Worm (Caenorhabditis elegans) whole organism, early embryonic: ENCODE measurements around the gene fbxb-20.

ENCODE experiments used
- B0310.2 ChIP-seq: sonication (generic microtip); optimal IDR thresholded peaks from 2 replicates; lab custom pipeline; 2016; ENCODE audit warnings: mild to moderate bottlenecking, missing genetic modification characterization, missing compliant biosample characterization
- aly-1 ChIP-seq: sonication (generic microtip); optimal IDR thresholded peaks from 2 replicates; lab custom pipeline; 2016; ENCODE audit warnings: missing genetic modification characterization, missing compliant biosample characterization
- ama-1 ChIP-seq: fragments of 150-350 bp; optimal IDR thresholded peaks from 2 replicates; lab custom pipeline; 2014
- ceh-13 ChIP-seq: fragments of 200-800 bp; sonication (Bioruptor generic); optimal IDR thresholded peaks from 2 replicates; lab custom pipeline; 2018; ENCODE audit warnings: mild to moderate bottlenecking, missing genetic modification characterization, missing compliant biosample characterization
- ceh-36 ChIP-seq: sonication (generic microtip); optimal IDR thresholded peaks from 2 replicates; lab custom pipeline; 2016; ENCODE audit warnings: missing genetic modification characterization, inconsistent platforms, missing compliant biosample characterization
- ets-7 ChIP-seq: sonication (generic microtip); optimal IDR thresholded peaks from 2 replicates; lab custom pipeline; 2016; ENCODE audit warnings: missing genotype, missing genetic modification characterization, missing compliant biosample characterization
- flt-1 ChIP-seq: fragments of 200-800 bp; sonication (Bioruptor generic); IDR thresholded peaks from 2 replicates; pipeline ENCODE4 v1.3.6; 2022; ENCODE audit warnings: missing genetic modification characterization, missing compliant biosample characterization
- hmbx-1 ChIP-seq: sonication (generic microtip); optimal IDR thresholded peaks from 2 replicates; lab custom pipeline; 2016; ENCODE audit warnings: mild to moderate bottlenecking, missing genetic modification characterization, missing compliant biosample characterization
- sea-1 ChIP-seq: fragments of 200-800 bp; sonication (Bioruptor generic); conservative IDR thresholded peaks from 2 replicates; pipeline ENCODE4 v1.3.6; 2022; ENCODE audit warnings: missing genetic modification characterization, missing compliant biosample characterization
- tbx-11 ChIP-seq: fragments of 200-800 bp; sonication (Bioruptor generic); IDR thresholded peaks from 2 replicates; pipeline ENCODE4 v1.3.6; 2022; ENCODE audit warnings: missing genetic modification characterization, missing compliant biosample characterization
- tbx-37 ChIP-seq: fragments of 200-800 bp; sonication (Bioruptor generic); conservative IDR thresholded peaks from 2 replicates; pipeline ENCODE4 v1.3.6; 2022; ENCODE audit warnings: missing genetic modification reagents, missing genetic modification characterization, missing compliant biosample characterization
- tra-4 ChIP-seq: sonication (generic microtip); optimal IDR thresholded peaks from 2 replicates; lab custom pipeline; 2017; ENCODE audit warnings: missing genetic modification characterization, missing compliant biosample characterization

DNA sequence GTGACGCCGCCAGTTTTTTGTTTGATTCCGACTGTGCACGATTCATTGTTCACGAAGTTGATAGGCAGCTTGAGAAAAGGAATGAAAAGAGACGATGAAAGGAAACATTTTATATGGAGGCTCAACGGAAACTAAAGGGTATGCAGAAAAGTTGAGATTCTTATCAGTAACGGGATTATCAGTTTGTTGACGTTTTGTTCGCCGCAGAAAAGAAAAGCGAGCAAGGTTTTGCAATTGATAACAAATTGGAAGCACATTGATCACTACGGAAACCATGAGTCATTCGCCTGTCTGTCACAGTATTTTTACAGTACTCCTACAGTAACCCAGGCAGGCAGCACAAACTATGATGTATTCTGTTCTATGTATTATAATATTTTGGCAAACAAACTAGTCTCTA is 14.4 kb downstream of the fbxb-20 start:
- TF ChIP-seq ceh-36 (no peak), ets-7 (tag; lab: Kevin White, UChicago) (no peak), ama-1 (lab: Kevin White, UChicago) (no peak), aly-1 (no peak), tra-4 (tag; lab: Kevin White, UChicago) (no peak), tbx-37 (GFP tag; lab: Robert Waterston, UW) (no peak), flt-1 (GFP tag; lab: Robert Waterston, UW) (no peak), tbx-11 (GFP tag; lab: Robert Waterston, UW) (no peak), hmbx-1 (tag; lab: Kevin White, UChicago) (no peak), ceh-13 (GFP tag; lab: Kevin White, UChicago) (no peak), sea-1 (GFP tag; lab: Robert Waterston, UW) (no peak), B0310.2 (tag; lab: Kevin White, UChicago) (no peak)
